Worm (Caenorhabditis elegans) whole organism, L4/young adult: Measurements from ENCODE around the gene C17H12.11.

Experiments
- W03F9.2 ChIP-seq: fragments of 150-350 bp; optimal IDR thresholded peaks from 2 replicates; lab custom pipeline; 2014; ENCODE audit warnings: missing biosample characterization, missing genetic modification characterization
- him-1 ChIP-seq: sonication (generic microtip); optimal IDR thresholded peaks from 2 replicates; lab custom pipeline; 2016; ENCODE audit warnings: missing genotype, missing genetic modification reagents, missing genetic modification characterization, missing compliant biosample characterization

- TF ChIP-seq him-1: no peak
- no peak for TF ChIP-seq W03F9.2
These were observed 12.2 kb upstream of the C17H12.11 start for ce11 chrIV:6789950-6790349.
